Worm (Caenorhabditis elegans): ENCODE data around the gene trmt-10C.2.
A peak's percentile ranks its signal among the peaks of the same experiment; 100 is the strongest.

DNA sequence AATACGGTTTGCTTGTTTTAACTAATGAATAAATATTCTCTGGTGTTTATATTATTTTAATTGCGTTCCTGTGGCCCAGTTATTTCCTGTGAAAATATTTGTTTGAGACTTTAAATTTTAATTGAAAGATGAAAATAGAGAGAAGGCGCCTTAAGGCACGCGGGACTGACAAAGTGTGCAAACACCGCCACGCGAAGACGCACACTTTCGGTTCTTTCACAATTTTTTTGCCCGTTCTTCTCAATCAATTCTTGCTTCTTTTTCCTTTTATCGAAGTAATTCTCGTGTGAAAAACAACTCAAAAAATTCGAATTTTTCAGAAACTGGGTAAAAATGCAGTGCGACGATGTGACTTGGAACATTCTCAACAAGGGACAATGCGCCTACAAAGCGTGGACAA, 33.0 kb downstream of the trmt-10C.2 start, which contains the start of gene C16A3.6:
- no peak for TF ChIP-seq nhr-11 (tag; optimal IDR thresholded peaks at IDR 0.05)
- TF ChIP-seq hlh-17 (GFP tag; optimal IDR thresholded peaks at IDR 0.05; ENCODE audit: borderline replicate concordance): no peak
- no peak for TF ChIP-seq alr-1 (tag; optimal IDR thresholded peaks at IDR 0.05; ENCODE audit: borderline replicate concordance)
- no peak for TF ChIP-seq sox-4 (tag; optimal IDR thresholded peaks at IDR 0.05)
- peak in 2 of 3 experiments; percentile 24 to 47 for TF ChIP-seq dpl-1 (GFP tag; optimal IDR thresholded peaks at IDR 0.05)
- no peak for TF ChIP-seq C04F5.9 (tag; optimal IDR thresholded peaks at IDR 0.05)
- no peak for TF ChIP-seq unc-130 (tag; optimal IDR thresholded peaks at IDR 0.05)
- TF ChIP-seq ets-5 (GFP tag; IDR thresholded peaks at IDR 0.05): no peak
- TF ChIP-seq ztf-11 (tag; optimal IDR thresholded peaks at IDR 0.05): no peak
- no peak for TF ChIP-seq lin-14 (GFP tag; optimal IDR thresholded peaks at IDR 0.05)
- TF ChIP-seq nhr-77 (tag; optimal IDR thresholded peaks at IDR 0.05): no peak
- TF ChIP-seq nhr-20 (tag; optimal IDR thresholded peaks at IDR 0.05): peak; percentile 24
